Worm (Caenorhabditis elegans) whole organism, late embryonic: Measurements from ENCODE around the gene sri-54.

ENCODE experiments used
- ceh-9 ChIP-seq: sonication (generic microtip); optimal IDR thresholded peaks from 2 replicates; lab custom pipeline; 2016; ENCODE audit warnings: mild to moderate bottlenecking, missing genetic modification characterization, inconsistent platforms, missing compliant biosample characterization
- lim-6 ChIP-seq: sonication (generic microtip); optimal IDR thresholded peaks from 2 replicates; lab custom pipeline; 2016; ENCODE audit warnings: missing genetic modification characterization, missing compliant biosample characterization
- nfya-1 ChIP-seq: sonication (generic microtip); optimal IDR thresholded peaks from 2 replicates; lab custom pipeline; 2017; ENCODE audit warnings: missing genetic modification characterization, mild to moderate bottlenecking, missing compliant biosample characterization, antibody characterized with exemption, moderate library complexity
- unc-3 ChIP-seq, 2 experiments: fragments of 200-800 bp in 1 of 2; sonication (Bioruptor generic) in 1 of 2; sonication (generic microtip) in 1 of 2; conservative IDR thresholded peaks in 1 of 2; optimal IDR thresholded peaks in 1 of 2; 2 replicates each; pipeline versions ENCODE4 v1.3.6 to Lab custom; 2016 to 2022; ENCODE audit warnings: missing compliant biosample characterization in 2 of 2, missing genetic modification characterization in 2 of 2, missing genetic modification reagents in 1 of 2

DNA sequence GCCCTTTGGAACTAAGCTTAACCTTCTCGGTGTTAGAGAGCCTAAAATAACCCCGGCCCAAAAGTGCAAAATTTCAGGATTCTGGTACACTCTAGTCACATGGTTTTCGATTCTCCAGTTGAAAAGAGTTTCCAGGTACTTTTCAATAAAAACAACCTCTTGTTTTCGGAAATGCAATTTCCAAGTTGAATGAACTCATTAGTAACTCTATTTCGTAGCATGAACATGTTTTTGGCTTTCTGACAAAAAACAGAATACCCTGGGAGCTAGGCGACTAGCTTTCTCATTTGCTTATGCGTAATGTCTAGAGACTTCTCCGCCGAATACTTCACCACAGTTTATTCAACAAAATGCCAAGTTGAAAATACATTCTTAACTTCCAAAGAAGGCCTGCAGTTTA is 14.5 kb downstream of the sri-54 start, which contains the start of gene srh-71:
- TF ChIP-seq unc-3 (GFP tag; conservative IDR thresholded peaks at IDR 0.05; lab: Robert Waterston, UW) (no peak), unc-3 (tag; optimal IDR thresholded peaks at IDR 0.05; lab: Kevin White, UChicago) (no peak), ceh-9 (no peak), lim-6 (no peak), nfya-1 (no peak)
